Fruit fly (Drosophila melanogaster) whole organism: ENCODE measurements around the gene CG7519.

Source experiments
- CG8478 ChIP-seq: fragments of >200 bp; optimal IDR thresholded peaks from 2 replicates; lab custom pipeline; 2018; ENCODE audit warnings: inconsistent platforms
- Dll ChIP-seq: fragments of >200 bp; optimal IDR thresholded peaks from 2 replicates; lab custom pipeline; 2017
- EcR ChIP-seq, 2 experiments: fragments of >200 bp; optimal IDR thresholded peaks; 2 replicates each; lab custom pipeline; 2017; ENCODE audit warnings: missing biosample characterization in 2 of 2, missing genetic modification characterization in 2 of 2, missing genetic modification reagents in 2 of 2
- pan ChIP-seq: fragments of >200 bp; optimal IDR thresholded peaks from 2 replicates; lab custom pipeline; 2017
- psq ChIP-seq: fragments of >200 bp; optimal IDR thresholded peaks from 2 replicates; lab custom pipeline; 2017
- usp ChIP-seq: fragments of >200 bp; optimal IDR thresholded peaks from 2 replicates; lab custom pipeline; 2017; ENCODE audit warnings: missing biosample characterization, missing genetic modification characterization, mixed read lengths

CG7519 gene

dm6 chr3L:21538893-21539244 is 46.0 kb downstream of the CG7519 start:
- TF ChIP-seq EcR (GFP tag; optimal IDR thresholded peaks at IDR 0.05; lab: Kevin White, UChicago), result no peak
- TF ChIP-seq Dll (lab: Kevin White, UChicago), result no peak

- TF ChIP-seq EcR (GFP tag; optimal IDR thresholded peaks at IDR 0.05; lab: Kevin White, UChicago), result no peak
- TF ChIP-seq usp, result no peak
- TF ChIP-seq pan (lab: Kevin White, UChicago), result no peak
- no peak for TF ChIP-seq CG8478
- no peak for TF ChIP-seq Dll (lab: Kevin White, UChicago)
- no peak for TF ChIP-seq psq (lab: Kevin White, UChicago)
Observed at dm6 chr3L:21539245-21540196, 46.6 kb downstream of the CG7519 start, which contains the start of the genes COX8 and VhaM9.7-b. COX8 (minus strand) TSS chr3L:21539447. VhaM9.7-b (plus strand) TSS chr3L:21539862.

dm6 chr3L:21542059-21542458 is 49.2 kb downstream of the CG7519 start, which contains the start of gene CG33290:
CG33290 (plus strand) TSS chr3L:21542359.
- no peak for TF ChIP-seq usp
- no peak for TF ChIP-seq pan (lab: Kevin White, UChicago)
- no peak for TF ChIP-seq EcR (GFP tag; optimal IDR thresholded peaks at IDR 0.05; lab: Kevin White, UChicago)
- no peak for TF ChIP-seq CG8478
- TF ChIP-seq Dll (lab: Kevin White, UChicago), result no peak
- no peak for TF ChIP-seq psq (lab: Kevin White, UChicago)
